Worm (Caenorhabditis elegans): ENCODE measurements around the gene aqp-11.

aqp-11 gene

DNA sequence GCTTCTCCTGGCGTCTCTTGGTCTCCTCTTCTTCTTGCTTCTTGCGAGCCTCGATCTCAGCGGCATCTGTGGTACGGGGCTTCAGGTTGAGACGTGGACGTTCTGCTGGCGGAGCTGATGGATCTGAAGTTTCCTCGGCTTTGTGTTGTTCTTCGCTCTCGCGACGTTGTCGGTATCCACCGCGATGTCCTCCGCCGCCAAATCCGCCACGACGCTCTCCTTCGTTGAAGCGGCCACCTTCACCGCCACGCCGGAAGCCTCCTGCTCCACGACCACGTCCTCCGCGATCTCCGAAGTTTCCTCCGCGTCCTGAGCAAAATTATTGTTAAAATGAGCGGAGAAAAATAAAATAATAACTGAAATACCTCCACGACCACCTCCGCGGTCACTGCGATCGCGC lies 30.3 kb upstream of the aqp-11 start:
- no peak for TF ChIP-seq ceh-39 (tag; optimal IDR thresholded peaks at IDR 0.05)
- TF ChIP-seq elt-3 (tag; optimal IDR thresholded peaks at IDR 0.05) = no peak
- no peak for TF ChIP-seq lin-32 (GFP tag; optimal IDR thresholded peaks at IDR 0.05)
- no peak for TF ChIP-seq nhr-76 (tag; optimal IDR thresholded peaks at IDR 0.05)
- no peak for TF ChIP-seq drap-1 (GFP tag; optimal IDR thresholded peaks at IDR 0.05)
- TF ChIP-seq lsy-2 (tag; optimal IDR thresholded peaks at IDR 0.05) = no peak
- no peak for TF ChIP-seq ces-1 (GFP tag; optimal IDR thresholded peaks at IDR 0.05)
- TF ChIP-seq pha-4 (tag; optimal IDR thresholded peaks at IDR 0.05) = no peak
- TF ChIP-seq lin-13 (tag; optimal IDR thresholded peaks at IDR 0.05) = no peak
- TF ChIP-seq ceh-43 (GFP tag; optimal IDR thresholded peaks at IDR 0.05) = no peak
- TF ChIP-seq flh-1 (GFP tag; optimal IDR thresholded peaks at IDR 0.05) = no peak

DNA sequence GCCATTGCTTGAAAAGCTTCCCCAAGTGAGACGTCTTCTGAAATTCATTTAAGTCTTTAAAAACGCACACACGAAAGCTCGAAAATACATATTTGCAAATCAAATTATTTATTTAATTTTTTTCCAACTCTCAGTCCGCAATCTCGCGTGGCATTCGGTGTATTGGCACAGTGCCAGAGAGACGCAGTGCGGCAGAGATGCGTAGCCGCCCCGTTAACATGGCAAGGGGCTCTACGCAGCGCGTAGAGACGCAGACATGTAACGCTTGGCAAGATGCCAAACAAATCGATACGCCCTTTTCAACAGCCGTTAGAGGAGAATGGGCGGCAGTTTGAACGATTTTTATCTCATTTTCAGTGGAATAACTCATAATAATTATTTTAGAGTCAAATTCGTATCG lies 29.5 kb upstream of the aqp-11 start, which contains the start of the genes drr-2 and set-16:
drr-2 (minus strand) TSS at position 37 of the 400 bp plus-strand sequence.
set-16 (plus strand) TSS at position 383 of the 400 bp plus-strand sequence.
- peak; percentile 83 for TF ChIP-seq elt-3 (tag; optimal IDR thresholded peaks at IDR 0.05)
- TF ChIP-seq cnd-1 (tag; optimal IDR thresholded peaks at IDR 0.05) = peak; percentile 85
- no peak for TF ChIP-seq ceh-83 (GFP tag; optimal IDR thresholded peaks at IDR 0.05)
- TF ChIP-seq nhr-237 (tag; optimal IDR thresholded peaks at IDR 0.05) = peak; percentile 98
- TF ChIP-seq unc-62 (GFP tag; optimal IDR thresholded peaks at IDR 0.05) = peak; percentile 92
- TF ChIP-seq pha-4 (tag; optimal IDR thresholded peaks at IDR 0.05) = peak; percentile 99
- peak; percentile 14 for TF ChIP-seq bed-3 (GFP tag; optimal IDR thresholded peaks at IDR 0.05)
- TF ChIP-seq nhr-2 (tag; optimal IDR thresholded peaks at IDR 0.05) = peak; percentile 76
- peak; percentile 70 for TF ChIP-seq tbx-8 (GFP tag; optimal IDR thresholded peaks at IDR 0.05)
- TF ChIP-seq nhr-76 (tag; optimal IDR thresholded peaks at IDR 0.05) = peak; percentile 16
- TF ChIP-seq unc-39 (tag; optimal IDR thresholded peaks at IDR 0.05) = no peak
- TF ChIP-seq sptf-1 (tag; optimal IDR thresholded peaks at IDR 0.05) = peak; percentile 89
- peak; percentile 98 for TF ChIP-seq ceh-39 (tag; optimal IDR thresholded peaks at IDR 0.05)
- peak; percentile 48 for TF ChIP-seq blmp-1 (tag; optimal IDR thresholded peaks at IDR 0.05)
- TF ChIP-seq snpc-4 (tag; optimal IDR thresholded peaks at IDR 0.05) = no peak
- TF ChIP-seq zip-8 (tag; optimal IDR thresholded peaks at IDR 0.05) = no peak
- peak; percentile 90 for TF ChIP-seq lsy-2 (tag; optimal IDR thresholded peaks at IDR 0.05)
- TF ChIP-seq mep-1 (tag; optimal IDR thresholded peaks at IDR 0.05) = peak; percentile 98
- TF ChIP-seq ham-2 (GFP tag; optimal IDR thresholded peaks at IDR 0.05) = peak; percentile 66
- no peak for TF ChIP-seq sem-2 (GFP tag; optimal IDR thresholded peaks at IDR 0.05)
- TF ChIP-seq drap-1 (GFP tag; optimal IDR thresholded peaks at IDR 0.05) = peak; percentile 77
- TF ChIP-seq mab-5 (tag; optimal IDR thresholded peaks at IDR 0.05) = peak; percentile 78
- TF ChIP-seq lin-32 (GFP tag; optimal IDR thresholded peaks at IDR 0.05) = peak; percentile 13
- peak; percentile 98 for TF ChIP-seq lin-13 (tag; optimal IDR thresholded peaks at IDR 0.05)
- TF ChIP-seq hlh-1 (tag; optimal IDR thresholded peaks at IDR 0.05) = peak; percentile 83
- TF ChIP-seq ces-1 (GFP tag; optimal IDR thresholded peaks at IDR 0.05) = peak; percentile 100
- TF ChIP-seq mls-2 (tag; optimal IDR thresholded peaks at IDR 0.05) = peak; percentile 39
- peak; percentile 21 for TF ChIP-seq nhr-28 (tag; optimal IDR thresholded peaks at IDR 0.05)
- TF ChIP-seq flh-1 (GFP tag; optimal IDR thresholded peaks at IDR 0.05) = no peak
- peak; percentile 2 for TF ChIP-seq ceh-43 (GFP tag; optimal IDR thresholded peaks at IDR 0.05)
- TF ChIP-seq ztf-11 (tag; optimal IDR thresholded peaks at IDR 0.05) = peak; percentile 87
- peak; percentile 62 for TF ChIP-seq M03D4.4 (tag; optimal IDR thresholded peaks at IDR 0.05)
- peak; percentile 96 for TF ChIP-seq unc-120 (tag; optimal IDR thresholded peaks at IDR 0.05; ENCODE audit: poor library complexity, severe bottlenecking)
- peak; percentile 7 for TF ChIP-seq elt-1 (tag; optimal IDR thresholded peaks at IDR 0.05; ENCODE audit: borderline replicate concordance, insufficient read depth)
- TF ChIP-seq nhr-12 (tag; optimal IDR thresholded peaks at IDR 0.05) = no peak

DNA sequence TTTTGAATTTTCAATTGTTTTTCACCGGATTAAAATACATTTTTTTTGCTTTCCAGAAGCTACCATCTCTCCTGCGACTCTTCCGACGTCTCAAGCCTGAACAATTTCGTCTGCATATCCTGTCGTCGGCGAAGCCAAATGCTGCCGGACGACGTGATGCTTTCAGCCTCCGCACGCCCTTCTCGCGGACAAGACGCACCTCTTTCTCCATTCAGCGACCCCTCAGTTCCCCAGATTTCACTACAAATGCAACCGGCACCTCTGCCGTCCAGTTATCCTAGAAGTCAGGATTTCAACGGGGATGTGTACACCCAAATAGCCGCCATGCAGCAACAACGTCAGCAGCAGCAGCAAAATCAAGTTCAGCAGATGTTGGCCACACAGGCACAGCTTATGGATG lies 28.8 kb upstream of the aqp-11 start:
- no peak for TF ChIP-seq nhr-12 (tag; optimal IDR thresholded peaks at IDR 0.05)
- no peak for TF ChIP-seq mep-1 (tag; optimal IDR thresholded peaks at IDR 0.05)
- no peak for TF ChIP-seq mab-5 (tag; optimal IDR thresholded peaks at IDR 0.05)
- TF ChIP-seq hlh-1 (tag; optimal IDR thresholded peaks at IDR 0.05) = no peak
- TF ChIP-seq ham-2 (GFP tag; optimal IDR thresholded peaks at IDR 0.05) = no peak
- no peak for TF ChIP-seq sptf-1 (tag; optimal IDR thresholded peaks at IDR 0.05)

Data from whole organism, mixed stage, embryonic.